Fruit fly (Drosophila melanogaster) whole organism, wandering third instar larva: ENCODE measurements around the gene CG31279.

ENCODE experiments used
- N ChIP-seq: fragments of >200 bp; optimal IDR thresholded peaks from 2 replicates; lab custom pipeline; 2018; ENCODE audit warnings: missing biosample characterization, missing external identifiers, missing genetic modification characterization
- OdsH ChIP-seq: fragments of 200-800 bp; sonication (Bioruptor generic); optimal IDR thresholded peaks from 2 replicates; lab custom pipeline; 2016; ENCODE audit warnings: missing biosample characterization, mild to moderate bottlenecking, missing genetic modification characterization
- fru ChIP-seq: fragments of 200-800 bp; sonication (Bioruptor generic); optimal IDR thresholded peaks from 3 replicates; lab custom pipeline; 2016; ENCODE audit warnings: missing biosample characterization, mild to moderate bottlenecking, missing genetic modification characterization

DNA sequence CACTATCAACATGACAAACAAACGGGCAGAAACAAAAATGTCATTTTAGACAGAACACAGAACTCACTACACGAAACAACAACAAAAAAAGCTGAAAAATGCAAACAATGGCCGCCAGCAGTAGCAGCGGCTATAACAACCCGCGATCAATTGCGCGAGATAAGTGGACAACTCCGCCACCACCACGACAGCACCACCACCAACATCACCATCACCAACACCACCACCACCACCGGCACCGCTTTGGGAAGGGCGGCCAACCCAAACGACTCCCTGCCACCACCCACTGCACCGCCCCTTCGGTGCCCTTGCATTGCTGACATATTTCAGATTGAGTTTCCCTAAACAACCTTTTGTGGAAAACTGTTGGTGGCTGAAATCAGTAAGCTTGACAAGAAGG lies 23.9 kb upstream of the CG31279 start:
- TF ChIP-seq fru (no peak), OdsH (GFP tag; lab: Kevin White, UChicago) (no peak), N (no peak)
